Worm (Caenorhabditis elegans): ENCODE data around the gene ftt-2.

ce11 chrX:11555046-11555445 lies 50.2 kb downstream of the ftt-2 start:
- TF ChIP-seq daf-12 (tag; optimal IDR thresholded peaks at IDR 0.05) (no peak), egl-27 (tag; optimal IDR thresholded peaks at IDR 0.05) (no peak), duxl-1 (tag; optimal IDR thresholded peaks at IDR 0.05; ENCODE audit: poor library complexity) (no peak), nhr-11 (tag; optimal IDR thresholded peaks at IDR 0.05) (no peak), nhr-41 (GFP tag; IDR thresholded peaks at IDR 0.05) (no peak)

Measured in whole organism, L4 larva.